Fruit fly (Drosophila melanogaster) whole organism, pupa: ENCODE results near the gene Naa40.

ENCODE experiments used
- CG10348 ChIP-seq: fragments of 200-800 bp; sonication (Bioruptor generic); IDR thresholded peaks from 2 replicates; pipeline ENCODE4 v1.3.6; 2022; ENCODE audit warnings: missing biosample characterization, missing genetic modification characterization
- CG14655 ChIP-seq: fragments of 200-800 bp; sonication (Bioruptor generic); optimal IDR thresholded peaks from 3 replicates; lab custom pipeline; 2017; ENCODE audit warnings: mild to moderate bottlenecking, missing biosample characterization, missing genetic modification reagents, missing genetic modification characterization
- CG15710 ChIP-seq: fragments of 200-800 bp; sonication (Bioruptor generic); optimal IDR thresholded peaks from 2 replicates; lab custom pipeline; 2018; ENCODE audit warnings: missing biosample characterization, mild to moderate bottlenecking, missing genetic modification characterization, moderate library complexity
- CG17806 ChIP-seq: fragments of 200-800 bp; sonication (Bioruptor generic); optimal IDR thresholded peaks from 2 replicates; lab custom pipeline; 2018; ENCODE audit warnings: missing biosample characterization, mild to moderate bottlenecking, missing genetic modification characterization, moderate library complexity
- CG32121 ChIP-seq: fragments of 200-800 bp; sonication (Bioruptor generic); IDR thresholded peaks from 2 replicates; pipeline ENCODE4 v1.3.6; 2022; ENCODE audit warnings: missing biosample characterization, missing genetic modification characterization
- CG4496 ChIP-seq: fragments of 200-800 bp; sonication (Bioruptor generic); IDR thresholded peaks from 3 replicates; pipeline ENCODE4 v1.3.6; 2022; ENCODE audit warnings: missing biosample characterization, missing genetic modification characterization
- CG8159 ChIP-seq: fragments of 200-800 bp; sonication (Bioruptor generic); optimal IDR thresholded peaks from 3 replicates; lab custom pipeline; 2018; ENCODE audit warnings: missing biosample characterization, mild to moderate bottlenecking, missing genetic modification characterization, moderate library complexity
- D1 ChIP-seq: fragments of 200-800 bp; sonication (Bioruptor generic); optimal IDR thresholded peaks from 2 replicates; lab custom pipeline; 2018; ENCODE audit warnings: missing biosample characterization, mild to moderate bottlenecking, missing genetic modification characterization, moderate library complexity
- EcR ChIP-seq: fragments of 200-800 bp; sonication (Bioruptor generic); optimal IDR thresholded peaks from 3 replicates; lab custom pipeline; 2019; ENCODE audit warnings: missing biosample characterization, missing genetic modification characterization, mild to moderate bottlenecking, moderate library complexity, missing genetic modification reagents
- Ets98B ChIP-seq: fragments of 200-800 bp; sonication (Bioruptor generic); IDR thresholded peaks from 2 replicates; pipeline ENCODE4 v1.3.6; 2022; ENCODE audit warnings: missing biosample characterization, missing genetic modification characterization
- Pif1B ChIP-seq: fragments of 200-800 bp; sonication (Bioruptor generic); optimal IDR thresholded peaks from 3 replicates; lab custom pipeline; 2016; ENCODE audit warnings: missing biosample characterization, missing genetic modification characterization
- Snoo ChIP-seq: fragments of 200-800 bp; sonication (Bioruptor generic); optimal IDR thresholded peaks from 3 replicates; lab custom pipeline; 2017; ENCODE audit warnings: missing biosample characterization, mild to moderate bottlenecking, missing genetic modification characterization, inconsistent platforms
- fd96Ca ChIP-seq: fragments of 200-800 bp; sonication (Bioruptor generic); IDR thresholded peaks from 3 replicates; pipeline ENCODE4 v1.3.6; 2022; ENCODE audit warnings: missing biosample characterization, missing genetic modification characterization
- gl ChIP-seq: fragments of 200-800 bp; sonication (Bioruptor generic); optimal IDR thresholded peaks from 2 replicates; lab custom pipeline; 2018; ENCODE audit warnings: missing biosample characterization, mild to moderate bottlenecking, missing genetic modification characterization

- peak; percentile 74 for TF ChIP-seq Pif1B (GFP tag; lab: Kevin White, UChicago)
- TF ChIP-seq D1 (tag; lab: Kevin White, UChicago), result peak; percentile 46
- peak; percentile 85 for TF ChIP-seq CG8159
- peak; percentile 93 for TF ChIP-seq Snoo (tag; lab: Kevin White, UChicago)
- peak; percentile 72 for TF ChIP-seq Ets98B (GFP tag; lab: Robert Waterston, UW)
- TF ChIP-seq CG14655 (GFP tag; lab: Kevin White, UChicago), result peak; percentile 71
- peak; percentile 77 for TF ChIP-seq fd96Ca (GFP tag; lab: Robert Waterston, UW)
- peak; percentile 85 for TF ChIP-seq CG4496 (GFP tag; lab: Robert Waterston, UW)
- TF ChIP-seq CG32121 (GFP tag; lab: Robert Waterston, UW), result peak; percentile 58
- peak; percentile 51 for TF ChIP-seq EcR (GFP tag; lab: Kevin White, UChicago)
- peak; percentile 83 for TF ChIP-seq CG15710
- no peak for TF ChIP-seq CG10348 (GFP tag; lab: Robert Waterston, UW)
- TF ChIP-seq gl (tag; lab: Kevin White, UChicago), result peak; percentile 52
- peak; percentile 81 for TF ChIP-seq CG17806 (tag; lab: Kevin White, UChicago)
Measured at dm6 chr3R:29763154-29763553, 38.4 kb upstream of the Naa40 start.
